Worm (Caenorhabditis elegans) whole organism, L2 larva: Measurements from ENCODE around the gene Y77E11A.16.

Source experiments
- C34F6.9 ChIP-seq: fragments of 150-350 bp; optimal IDR thresholded peaks from 2 replicates; lab custom pipeline; 2014; ENCODE audit warnings: missing biosample characterization, missing genetic modification characterization
- F13H6.1 ChIP-seq: sonication (generic microtip); optimal IDR thresholded peaks from 2 replicates; lab custom pipeline; 2016; ENCODE audit warnings: missing genetic modification characterization, missing compliant biosample characterization
- R02D3.7 ChIP-seq: fragments of 150-350 bp; optimal IDR thresholded peaks from 2 replicates; lab custom pipeline; 2014; ENCODE audit warnings: missing biosample characterization, missing genetic modification characterization
- Y55F3AM.14 ChIP-seq: fragments of 200-800 bp; sonication (Bioruptor generic); optimal IDR thresholded peaks from 2 replicates; lab custom pipeline; 2018; ENCODE audit warnings: mild to moderate bottlenecking, missing genetic modification characterization, missing compliant biosample characterization
- ZK546.5 ChIP-seq: sonication (generic microtip); optimal IDR thresholded peaks from 2 replicates; lab custom pipeline; 2017; ENCODE audit warnings: missing biosample characterization, missing genetic modification characterization
- blmp-1 ChIP-seq: sonication (generic microtip); optimal IDR thresholded peaks from 2 replicates; lab custom pipeline; 2017; ENCODE audit warnings: missing genetic modification characterization, mild to moderate bottlenecking, missing compliant biosample characterization, antibody characterized with exemption, moderate library complexity; ENCODE audit not compliant: insufficient read depth
- ceh-16 ChIP-seq: fragments of 150-350 bp; optimal IDR thresholded peaks from 2 replicates; lab custom pipeline; 2014; ENCODE audit warnings: missing biosample characterization, missing genetic modification characterization
- ceh-82 ChIP-seq: fragments of 150-350 bp; optimal IDR thresholded peaks from 2 replicates; lab custom pipeline; 2014; ENCODE audit warnings: missing biosample characterization, missing genetic modification characterization
- crh-2 ChIP-seq: sonication (generic microtip); optimal IDR thresholded peaks from 2 replicates; lab custom pipeline; 2017; ENCODE audit warnings: missing biosample characterization, missing genetic modification characterization
- egl-27 ChIP-seq: sonication (generic microtip); optimal IDR thresholded peaks from 3 replicates; lab custom pipeline; 2017; ENCODE audit warnings: missing biosample characterization, missing genetic modification reagents, missing genetic modification characterization
- elt-1 ChIP-seq: fragments of 150-350 bp; optimal IDR thresholded peaks from 2 replicates; lab custom pipeline; 2014; ENCODE audit warnings: missing biosample characterization, missing genetic modification characterization
- lin-39 ChIP-seq: fragments of 150-350 bp; optimal IDR thresholded peaks from 2 replicates; lab custom pipeline; 2014; ENCODE audit warnings: missing biosample characterization, missing genetic modification reagents, missing genetic modification characterization
- mab-5 ChIP-seq: fragments of 150-350 bp; optimal IDR thresholded peaks from 2 replicates; lab custom pipeline; 2014; ENCODE audit warnings: missing biosample characterization, missing genetic modification characterization
- mdl-1 ChIP-seq, 2 experiments: fragments of 150-350 bp in 1 of 2; sonication (generic microtip) in 1 of 2; optimal IDR thresholded peaks; 2 replicates each; lab custom pipeline; 2017; ENCODE audit warnings: missing biosample characterization in 2 of 2, missing genetic modification characterization in 2 of 2
- nhr-10 ChIP-seq: sonication (generic microtip); optimal IDR thresholded peaks from 2 replicates; lab custom pipeline; 2017; ENCODE audit warnings: missing biosample characterization, missing genetic modification characterization
- nhr-11 ChIP-seq: fragments of 150-350 bp; optimal IDR thresholded peaks from 2 replicates; lab custom pipeline; 2014; ENCODE audit warnings: missing biosample characterization, missing genetic modification characterization
- nhr-12 ChIP-seq: fragments of 150-350 bp; optimal IDR thresholded peaks from 2 replicates; lab custom pipeline; 2014; ENCODE audit warnings: missing biosample characterization, missing genetic modification characterization
- nhr-129 ChIP-seq: fragments of 150-350 bp; optimal IDR thresholded peaks from 2 replicates; lab custom pipeline; 2014; ENCODE audit warnings: missing biosample characterization, missing genetic modification characterization
- nhr-21 ChIP-seq: fragments of 150-350 bp; optimal IDR thresholded peaks from 2 replicates; lab custom pipeline; 2014; ENCODE audit warnings: missing biosample characterization, missing genetic modification characterization
- nhr-25 ChIP-seq: fragments of 150-350 bp; sonication (generic microtip); optimal IDR thresholded peaks from 3 replicates; lab custom pipeline; 2014; ENCODE audit warnings: missing biosample characterization, missing genetic modification characterization
- nhr-6 ChIP-seq: fragments of 150-350 bp; optimal IDR thresholded peaks from 2 replicates; lab custom pipeline; 2014; ENCODE audit warnings: missing biosample characterization, missing genetic modification characterization
- nhr-77 ChIP-seq: fragments of 150-350 bp; optimal IDR thresholded peaks from 2 replicates; lab custom pipeline; 2014; ENCODE audit warnings: missing biosample characterization, missing genetic modification characterization
- peb-1 ChIP-seq: fragments of 150-350 bp; optimal IDR thresholded peaks from 2 replicates; lab custom pipeline; 2014; ENCODE audit warnings: missing biosample characterization, missing genetic modification characterization
- sem-4 ChIP-seq: fragments of 150-350 bp; optimal IDR thresholded peaks from 2 replicates; lab custom pipeline; 2014; ENCODE audit warnings: missing biosample characterization, missing genetic modification reagents, missing genetic modification characterization
- skn-1 ChIP-seq: sonication (generic microtip); optimal IDR thresholded peaks from 2 replicates; lab custom pipeline; 2017; ENCODE audit warnings: missing biosample characterization, missing genetic modification characterization
- sma-3 ChIP-seq: sonication (generic microtip); optimal IDR thresholded peaks from 2 replicates; lab custom pipeline; 2016; ENCODE audit warnings: missing genetic modification reagents, missing genetic modification characterization, missing compliant biosample characterization
- sma-9 ChIP-seq, 2 experiments: fragments of 150-350 bp in 1 of 2; sonication (generic microtip) in 1 of 2; optimal IDR thresholded peaks; 2 replicates each; lab custom pipeline; 2014 to 2016; ENCODE audit warnings: missing genetic modification characterization in 2 of 2, mild to moderate bottlenecking in 1 of 2, missing biosample characterization in 1 of 2, missing compliant biosample characterization in 1 of 2, missing genetic modification reagents in 1 of 2, moderate library complexity in 1 of 2
- snpc-4 ChIP-seq: fragments of 150-350 bp; optimal IDR thresholded peaks from 2 replicates; lab custom pipeline; 2014; ENCODE audit warnings: missing biosample characterization, missing genetic modification characterization
- unc-39 ChIP-seq: fragments of 150-350 bp; optimal IDR thresholded peaks from 2 replicates; lab custom pipeline; 2014; ENCODE audit warnings: missing biosample characterization, missing genetic modification characterization
- unc-55 ChIP-seq: fragments of 150-350 bp; sonication (generic microtip); optimal IDR thresholded peaks from 3 replicates; lab custom pipeline; 2014; ENCODE audit warnings: missing biosample characterization, missing genetic modification reagents, missing genetic modification characterization
- zag-1 ChIP-seq: fragments of 150-350 bp; optimal IDR thresholded peaks from 2 replicates; lab custom pipeline; 2014; ENCODE audit warnings: missing biosample characterization, missing genetic modification characterization
- ztf-1 ChIP-seq: fragments of 200-800 bp; sonication (Bioruptor generic); conservative IDR thresholded peaks from 2 replicates; pipeline ENCODE4 v1.3.6; 2022; ENCODE audit warnings: missing genetic modification characterization, missing compliant biosample characterization
- ztf-4 ChIP-seq: fragments of 150-350 bp; optimal IDR thresholded peaks from 2 replicates; lab custom pipeline; 2014; ENCODE audit warnings: missing biosample characterization, missing genetic modification characterization

Gene Y77E11A.16

DNA sequence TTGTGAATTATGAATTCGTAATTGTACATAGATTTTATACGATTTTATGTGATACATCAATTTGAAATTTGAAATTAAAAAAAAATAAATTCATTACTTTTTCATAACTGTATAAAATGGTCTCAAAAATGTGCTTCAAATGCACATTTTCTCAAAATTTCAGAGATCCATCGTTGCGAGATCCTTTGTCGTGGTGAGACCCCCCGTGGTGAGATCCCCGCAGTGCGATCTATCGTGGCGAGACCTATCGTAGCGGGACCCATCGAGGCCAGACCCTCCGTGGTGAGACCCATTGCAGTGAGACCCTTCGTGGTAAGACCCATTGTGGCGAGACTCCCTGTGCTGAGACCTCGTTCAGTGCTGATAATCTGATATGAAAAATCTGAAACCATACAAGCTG lies 25.8 kb upstream of the Y77E11A.16 start:
- TF ChIP-seq lin-39 (tag; lab: Kevin White, UChicago) (no peak), R02D3.7 (no peak), C34F6.9 (tag; lab: Kevin White, UChicago) (no peak), nhr-21 (tag; lab: Kevin White, UChicago) (no peak), mdl-1 (tag; optimal IDR thresholded peaks at IDR 0.05; lab: Kevin White, UChicago) (no peak), ceh-82 (tag; lab: Kevin White, UChicago) (no peak), unc-39 (no peak), ceh-16 (tag; lab: Kevin White, UChicago) (no peak), sma-9 (GFP tag; optimal IDR thresholded peaks at IDR 0.05; lab: Kevin White, UChicago) (no peak), sma-9 (tag; optimal IDR thresholded peaks at IDR 0.05; lab: Kevin White, UChicago) (no peak), Y55F3AM.14 (GFP tag; lab: Kevin White, UChicago) (no peak), elt-1 (tag; lab: Kevin White, UChicago) (no peak)

- no peak for TF ChIP-seq C34F6.9 (tag; lab: Kevin White, UChicago)
- TF ChIP-seq nhr-77 (tag; lab: Kevin White, UChicago): no peak
- no peak for TF ChIP-seq crh-2 (tag; lab: Kevin White, UChicago)
- TF ChIP-seq Y55F3AM.14 (GFP tag; lab: Kevin White, UChicago): no peak
- no peak for TF ChIP-seq ZK546.5
- no peak for TF ChIP-seq sma-3 (GFP tag; lab: Kevin White, UChicago)
- TF ChIP-seq ztf-4: no peak
- no peak for TF ChIP-seq egl-27 (tag; lab: Kevin White, UChicago)
- TF ChIP-seq F13H6.1 (tag; lab: Kevin White, UChicago): no peak
- TF ChIP-seq blmp-1: no peak
- no peak for TF ChIP-seq ceh-16 (tag; lab: Kevin White, UChicago)
- no peak for TF ChIP-seq snpc-4 (tag; lab: Kevin White, UChicago)
- TF ChIP-seq nhr-25 (tag; lab: Kevin White, UChicago): no peak
- no peak for TF ChIP-seq zag-1 (tag; lab: Kevin White, UChicago)
- TF ChIP-seq nhr-10: no peak
- TF ChIP-seq nhr-11: no peak
These were observed 25.3 kb upstream of the Y77E11A.16 start for ce11 chrIV:1459826-1460489.

- TF ChIP-seq sem-4 (tag; lab: Kevin White, UChicago): no peak
- no peak for TF ChIP-seq ceh-16 (tag; lab: Kevin White, UChicago)
- no peak for TF ChIP-seq peb-1
- no peak for TF ChIP-seq ZK546.5
- no peak for TF ChIP-seq nhr-11
- no peak for TF ChIP-seq snpc-4 (tag; lab: Kevin White, UChicago)
- TF ChIP-seq unc-55 (GFP tag; lab: Kevin White, UChicago): no peak
- TF ChIP-seq unc-39: no peak
- TF ChIP-seq R02D3.7: no peak
- TF ChIP-seq ztf-1 (GFP tag; lab: Robert Waterston, UW): no peak
- TF ChIP-seq, all 48 proteins: peak for 0
These were observed 24.5 kb upstream of the Y77E11A.16 start, which contains the start of gene col-106 for ce11 chrIV:1460686-1461085. col-106 (minus strand) TSS chrIV:1460786.

- TF ChIP-seq skn-1 (tag; lab: Kevin White, UChicago) (no peak), nhr-129 (tag; lab: Kevin White, UChicago) (no peak), unc-39 (no peak), mdl-1 (tag; optimal IDR thresholded peaks at IDR 0.05; lab: Kevin White, UChicago) (no peak), nhr-6 (tag; lab: Kevin White, UChicago) (no peak), unc-55 (GFP tag; lab: Kevin White, UChicago) (no peak), sma-9 (GFP tag; optimal IDR thresholded peaks at IDR 0.05; lab: Kevin White, UChicago) (no peak), sma-9 (tag; optimal IDR thresholded peaks at IDR 0.05; lab: Kevin White, UChicago) (no peak)
These were observed 23.8 kb upstream of the Y77E11A.16 start for ce11 chrIV:1461463-1461862.

DNA sequence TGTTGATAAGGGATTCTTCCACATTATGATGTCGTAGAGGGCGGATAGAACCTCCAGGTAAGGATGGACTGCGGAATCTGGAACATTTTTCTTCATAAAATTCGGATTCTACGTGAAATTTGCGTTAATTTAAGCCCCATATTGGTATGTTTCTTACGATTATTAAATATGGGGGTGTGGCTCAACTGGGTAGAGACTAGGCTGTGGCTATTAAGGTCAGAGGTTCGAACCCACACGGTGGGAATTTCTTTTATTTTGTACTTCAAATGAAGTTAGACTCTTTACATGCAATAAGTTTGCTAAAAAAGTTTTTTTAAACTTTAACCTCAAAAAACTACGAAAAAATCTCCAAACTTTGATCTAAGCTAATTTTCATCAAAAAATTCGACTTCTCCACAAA lies 19.8 kb upstream of the Y77E11A.16 start:
- TF ChIP-seq nhr-6 (tag; lab: Kevin White, UChicago) (no peak), mab-5 (tag; lab: Kevin White, UChicago) (no peak), C34F6.9 (tag; lab: Kevin White, UChicago) (no peak), lin-39 (tag; lab: Kevin White, UChicago) (no peak), crh-2 (tag; lab: Kevin White, UChicago) (no peak), nhr-12 (no peak), sem-4 (tag; lab: Kevin White, UChicago) (no peak), snpc-4 (tag; lab: Kevin White, UChicago) (no peak), peb-1 (no peak), mdl-1 (tag; optimal IDR thresholded peaks at IDR 0.05; lab: Kevin White, UChicago) (no peak), R02D3.7 (no peak)
